Worm (Caenorhabditis elegans): ENCODE data around the gene clec-134.

ce11 chrII:3546381-3546931 is 33.4 kb upstream of the clec-134 start, which contains the start of gene apd-3:
- no peak for TF ChIP-seq ref-1 (GFP tag; conservative IDR thresholded peaks at IDR 0.05)
- no peak for TF ChIP-seq cog-1 (tag; optimal IDR thresholded peaks at IDR 0.05)
- no peak for TF ChIP-seq ztf-29 (GFP tag; IDR thresholded peaks at IDR 0.05)
- TF ChIP-seq med-1 (GFP tag; optimal IDR thresholded peaks at IDR 0.05; ENCODE audit: insufficient read depth) = no peak
- no peak for TF ChIP-seq flt-1 (GFP tag; IDR thresholded peaks at IDR 0.05)
- TF ChIP-seq tab-1 (GFP tag; IDR thresholded peaks at IDR 0.05) = no peak

Measured in whole organism, midembryonic.